Worm (Caenorhabditis elegans): ENCODE results near the gene C04G2.10.

ce11 chrIV:10078003-10078402 lies 37.2 kb upstream of the C04G2.10 start:
- no peak for TF ChIP-seq lin-13 (tag; optimal IDR thresholded peaks at IDR 0.05)
- TF ChIP-seq sem-2 (GFP tag; optimal IDR thresholded peaks at IDR 0.05): no peak
- TF ChIP-seq flh-1 (GFP tag; optimal IDR thresholded peaks at IDR 0.05): no peak
- no peak for TF ChIP-seq mls-2 (tag; optimal IDR thresholded peaks at IDR 0.05)
- TF ChIP-seq elt-1 (tag; optimal IDR thresholded peaks at IDR 0.05; ENCODE audit: borderline replicate concordance, insufficient read depth): no peak
- TF ChIP-seq mab-5 (tag; optimal IDR thresholded peaks at IDR 0.05): no peak
- TF ChIP-seq lsy-2 (tag; optimal IDR thresholded peaks at IDR 0.05): no peak
- no peak for TF ChIP-seq elt-3 (tag; optimal IDR thresholded peaks at IDR 0.05)
